Fruit fly (Drosophila melanogaster): Measurements from ENCODE around the gene CG18641.
A peak's percentile ranks its signal among the peaks of the same experiment; 100 is the strongest.

CG18641 gene

DNA sequence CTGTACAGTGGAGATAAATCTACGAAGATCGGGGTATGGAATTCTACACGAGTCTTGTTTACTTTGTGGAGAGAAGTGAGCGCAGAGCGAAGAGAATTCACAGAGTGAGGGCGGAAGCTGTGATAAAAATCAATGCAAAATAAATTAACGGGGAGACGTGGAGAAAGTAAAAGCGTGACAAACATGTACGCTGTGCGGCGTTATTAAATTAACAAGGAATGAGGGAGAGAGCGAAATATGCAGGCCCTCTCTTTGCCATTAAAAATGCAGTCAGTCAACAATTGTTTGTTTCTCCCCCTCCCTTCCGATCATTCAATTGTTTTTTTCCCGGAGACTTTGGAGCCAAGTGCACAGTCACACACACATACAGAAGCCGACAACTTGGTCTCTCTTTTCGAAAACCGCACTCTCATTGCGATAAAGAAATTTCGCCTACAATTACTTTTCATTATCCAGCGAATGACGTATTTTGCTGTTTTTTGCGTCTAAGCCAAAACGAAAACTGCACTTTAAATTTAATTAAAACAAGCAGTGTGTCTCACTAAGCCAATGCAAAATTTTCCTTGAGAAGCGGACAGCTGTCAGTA is 52.2 kb downstream of the CG18641 start (continued):
- TF ChIP-seq CG16779 (tag; optimal IDR thresholded peaks at IDR 0.05) (peak; percentile 43), Blimp-1 (GFP tag; optimal IDR thresholded peaks at IDR 0.05) (peak; percentile 89)

DNA sequence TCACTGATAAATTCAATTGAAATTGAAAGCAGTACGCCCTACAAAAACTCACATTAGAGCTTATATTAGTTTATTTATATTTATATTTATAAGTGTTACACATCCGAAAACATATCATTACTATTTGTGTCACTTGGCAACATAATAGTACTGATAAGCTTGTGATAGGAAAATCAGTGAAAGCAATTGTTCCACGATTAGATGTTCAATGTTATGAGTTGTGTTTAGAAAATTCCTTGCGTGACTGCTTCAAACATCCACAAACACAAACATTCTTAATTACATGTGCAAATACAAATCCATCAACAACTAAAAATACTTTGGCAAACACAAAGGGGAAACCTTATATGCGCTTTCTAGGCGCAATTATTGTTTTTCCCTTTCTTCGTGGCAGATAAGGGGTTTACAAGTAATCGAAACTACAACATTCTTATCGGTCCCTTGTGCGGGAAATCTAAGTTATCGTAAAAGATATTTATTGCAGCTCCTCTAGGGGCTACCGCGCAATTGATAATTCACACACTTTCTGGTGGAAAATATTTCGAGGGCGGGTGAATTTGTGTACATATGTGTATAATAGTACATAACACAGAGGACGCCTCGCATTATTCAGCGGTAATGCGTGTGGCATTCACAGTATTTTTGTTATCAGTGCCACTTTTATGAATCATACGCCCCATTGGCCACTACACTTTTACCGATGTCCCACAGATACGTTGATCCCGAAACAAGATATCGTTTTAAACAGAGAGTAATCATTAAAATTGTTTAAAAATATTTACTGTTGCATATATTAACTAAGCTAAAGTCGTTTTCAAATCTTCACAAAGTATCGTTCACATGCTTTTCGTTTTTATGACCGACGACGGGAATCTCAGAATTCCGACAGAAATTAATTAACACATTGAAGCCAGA is 53.0 kb downstream of the CG18641 start:
- TF ChIP-seq svp (GFP tag) (peak; percentile 71), Eip78C (GFP tag) (peak; percentile 63), Ets21C (GFP tag; optimal IDR thresholded peaks at IDR 0.05) (no peak)
